Worm (Caenorhabditis elegans): ENCODE data around the gene F22B3.8.
"Not testable (repeated sequence)": the region's sequence is repeated elsewhere in the genome, so short reads cannot be mapped to it uniquely, and the experiment has no call there.

ce11 chrIV:11406127-11406526 lies 18.6 kb downstream of the F22B3.8 start:
- TF ChIP-seq ama-1 (optimal IDR thresholded peaks at IDR 0.05), result peak; percentile 83
- not testable (repeated sequence) for TF ChIP-seq scrt-1 (GFP tag; IDR thresholded peaks at IDR 0.05); ets-7 (tag; optimal IDR thresholded peaks at IDR 0.05); tra-4 (tag; optimal IDR thresholded peaks at IDR 0.05); F13C5.2 (tag; optimal IDR thresholded peaks at IDR 0.05); tbx-11 (GFP tag; IDR thresholded peaks at IDR 0.05); hnd-1 (tag; optimal IDR thresholded peaks at IDR 0.05); hmbx-1 (tag; optimal IDR thresholded peaks at IDR 0.05); pes-1 (GFP tag; IDR thresholded peaks at IDR 0.05); flt-1 (GFP tag; IDR thresholded peaks at IDR 0.05); hmg-4 (GFP tag; optimal IDR thresholded peaks at IDR 0.05); sea-1 (GFP tag; conservative IDR thresholded peaks at IDR 0.05); tbx-37 (GFP tag; conservative IDR thresholded peaks at IDR 0.05)
- TF ChIP-seq aly-1 (tag; optimal IDR thresholded peaks at IDR 0.05), result peak; percentile 81

Data from whole organism, early embryonic.